Worm (Caenorhabditis elegans): ENCODE measurements around the gene nhr-241.

Gene nhr-241

DNA sequence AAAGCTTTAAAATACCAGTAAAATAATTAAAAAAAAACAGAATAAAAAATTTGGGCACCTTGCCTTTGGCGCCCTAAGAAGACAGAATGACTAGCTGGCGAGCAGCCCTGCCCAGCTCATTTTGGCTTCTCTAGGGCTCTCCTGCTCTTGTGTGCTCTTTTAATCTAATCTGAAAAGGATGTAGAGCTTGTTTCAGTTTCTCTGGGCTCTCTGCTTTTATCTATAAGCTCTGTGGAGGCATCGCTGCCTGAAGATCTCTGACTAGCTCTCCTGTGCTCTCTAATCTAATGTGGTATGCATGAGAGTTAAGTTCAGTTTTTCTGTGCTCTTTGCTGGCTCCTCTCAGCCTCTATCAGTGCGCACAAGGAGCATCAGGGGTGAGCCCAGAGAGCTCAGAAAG, 26.6 kb downstream of the nhr-241 start:
- TF ChIP-seq ceh-28 (tag; optimal IDR thresholded peaks at IDR 0.05), result no peak
- TF ChIP-seq zag-1 (tag; optimal IDR thresholded peaks at IDR 0.05), result no peak
- no peak for TF ChIP-seq ZK546.5 (tag; optimal IDR thresholded peaks at IDR 0.05)
- no peak for TF ChIP-seq pha-4 (tag; optimal IDR thresholded peaks at IDR 0.05)
- TF ChIP-seq ceh-82 (tag; optimal IDR thresholded peaks at IDR 0.05), result no peak
- TF ChIP-seq nhr-28 (tag; optimal IDR thresholded peaks at IDR 0.05), result no peak
- no peak for TF ChIP-seq lsy-12 (tag; optimal IDR thresholded peaks at IDR 0.05)
- TF ChIP-seq nfya-1 (tag; optimal IDR thresholded peaks at IDR 0.05; ENCODE audit: insufficient read depth), result no peak
- no peak for TF ChIP-seq R02D3.7 (tag; optimal IDR thresholded peaks at IDR 0.05)
- no peak for TF ChIP-seq skn-1 (tag; optimal IDR thresholded peaks at IDR 0.05)
- TF ChIP-seq hmg-11 (tag; optimal IDR thresholded peaks at IDR 0.05), result no peak
- no peak for TF ChIP-seq nhr-12 (tag; optimal IDR thresholded peaks at IDR 0.05)
- TF ChIP-seq ztf-4 (tag; optimal IDR thresholded peaks at IDR 0.05), result no peak
- no peak for TF ChIP-seq elt-2 (tag; optimal IDR thresholded peaks at IDR 0.05)
- no peak for TF ChIP-seq lin-39 (tag; optimal IDR thresholded peaks at IDR 0.05)
- TF ChIP-seq unc-39 (tag; optimal IDR thresholded peaks at IDR 0.05), result no peak
- TF ChIP-seq nhr-237 (tag; optimal IDR thresholded peaks at IDR 0.05), result no peak

DNA sequence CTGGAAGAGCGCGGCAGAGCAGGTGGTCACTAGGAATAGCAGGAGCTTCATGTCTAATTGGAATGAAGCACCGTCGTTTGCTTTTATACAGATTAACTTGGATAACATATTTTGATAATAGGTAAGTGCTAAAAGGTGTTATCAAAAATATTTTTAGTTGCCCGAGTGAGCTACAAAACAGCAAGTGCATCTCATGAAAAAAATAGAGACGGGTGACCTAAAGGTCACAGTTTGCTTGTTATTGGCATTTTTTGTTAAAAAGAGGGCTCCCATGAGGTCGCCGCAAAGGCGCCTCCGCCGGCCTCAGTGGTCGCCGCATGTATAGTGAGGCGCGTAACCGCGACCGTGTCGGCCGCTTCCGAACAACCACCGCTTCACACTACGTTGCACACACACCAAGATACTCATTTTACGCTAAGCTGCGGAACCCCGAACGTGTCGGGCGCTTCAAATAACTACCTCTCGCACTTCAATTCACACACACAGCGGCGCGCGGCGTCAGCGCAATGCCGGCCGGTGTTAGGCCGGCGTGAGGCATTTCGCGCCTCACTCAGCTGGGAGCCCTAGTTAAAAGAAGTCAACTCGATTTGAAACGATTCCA, 30.2 kb downstream of the nhr-241 start, which contains the start of gene asp-19:
Gene asp-19, minus strand, starts transcription at position 51 of the 601 bp plus-strand sequence.
- TF ChIP-seq elt-1 (tag; optimal IDR thresholded peaks at IDR 0.05) (no peak), sea-2 (GFP tag; optimal IDR thresholded peaks at IDR 0.05) (no peak), elt-3 (tag; optimal IDR thresholded peaks at IDR 0.05) (no peak), ztf-4 (tag; optimal IDR thresholded peaks at IDR 0.05) (no peak), nhr-12 (tag; optimal IDR thresholded peaks at IDR 0.05) (no peak), fkh-2 (tag; optimal IDR thresholded peaks at IDR 0.05) (no peak), nhr-76 (tag; optimal IDR thresholded peaks at IDR 0.05) (no peak), unc-39 (tag; optimal IDR thresholded peaks at IDR 0.05) (no peak), elt-2 (tag; optimal IDR thresholded peaks at IDR 0.05) (no peak), lsy-12 (tag; optimal IDR thresholded peaks at IDR 0.05) (no peak), mdl-1 (tag; optimal IDR thresholded peaks at IDR 0.05) (no peak), nhr-67 (tag; optimal IDR thresholded peaks at IDR 0.05) (no peak), egl-27 (tag; optimal IDR thresholded peaks at IDR 0.05) (no peak), skn-1 (tag; optimal IDR thresholded peaks at IDR 0.05) (no peak), ceh-9 (tag; optimal IDR thresholded peaks at IDR 0.05) (no peak)

DNA sequence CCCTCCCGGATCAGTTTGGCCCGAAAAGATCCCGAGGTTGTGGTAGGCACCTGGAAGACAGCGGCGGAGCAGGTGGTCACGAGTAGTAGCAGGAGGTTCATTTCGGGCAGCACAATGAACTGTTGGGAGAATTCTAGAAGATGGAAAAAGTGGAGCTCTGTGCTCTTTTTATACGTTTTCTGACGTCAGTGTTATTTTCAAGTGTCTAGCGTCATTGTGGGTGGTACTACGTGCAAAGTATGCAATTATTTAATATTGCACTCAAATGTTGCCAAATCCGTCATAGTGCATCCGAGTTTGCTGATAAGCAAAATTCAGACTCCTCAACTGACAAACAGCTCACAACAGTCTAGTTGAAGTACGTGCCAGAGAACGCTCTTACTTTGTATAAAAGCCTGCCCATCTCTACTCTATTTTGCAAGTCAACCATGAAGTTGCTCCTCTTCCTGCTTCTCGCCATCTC, 32.4 kb downstream of the nhr-241 start, which contains the start of the genes asp-18 and scl-19:
Gene asp-18, minus strand, starts transcription at position 101 of the 463 bp plus-strand sequence.
Gene scl-19, plus strand, starts transcription at position 413 of the 463 bp plus-strand sequence.
- TF ChIP-seq sea-2 (GFP tag; optimal IDR thresholded peaks at IDR 0.05), result no peak
- TF ChIP-seq ama-1 (optimal IDR thresholded peaks at IDR 0.05), result no peak
- no peak for TF ChIP-seq nfya-1 (tag; optimal IDR thresholded peaks at IDR 0.05; ENCODE audit: insufficient read depth)
- TF ChIP-seq R02D3.7 (tag; optimal IDR thresholded peaks at IDR 0.05), result no peak
- TF ChIP-seq nhr-25 (tag; optimal IDR thresholded peaks at IDR 0.05), result no peak
- TF ChIP-seq elt-2 (tag; optimal IDR thresholded peaks at IDR 0.05), result no peak
- TF ChIP-seq zag-1 (tag; optimal IDR thresholded peaks at IDR 0.05), result no peak
- TF ChIP-seq pha-4 (tag; optimal IDR thresholded peaks at IDR 0.05), result no peak
- TF ChIP-seq mml-1 (tag; optimal IDR thresholded peaks at IDR 0.05), result no peak
- TF ChIP-seq ceh-16 (tag; optimal IDR thresholded peaks at IDR 0.05), result no peak
- TF ChIP-seq nhr-23 (tag; optimal IDR thresholded peaks at IDR 0.05), result no peak
- no peak for TF ChIP-seq daf-12 (tag; optimal IDR thresholded peaks at IDR 0.05)
- no peak for TF ChIP-seq nhr-11 (tag; optimal IDR thresholded peaks at IDR 0.05)
- TF ChIP-seq mdl-1 (tag; optimal IDR thresholded peaks at IDR 0.05), result no peak

DNA sequence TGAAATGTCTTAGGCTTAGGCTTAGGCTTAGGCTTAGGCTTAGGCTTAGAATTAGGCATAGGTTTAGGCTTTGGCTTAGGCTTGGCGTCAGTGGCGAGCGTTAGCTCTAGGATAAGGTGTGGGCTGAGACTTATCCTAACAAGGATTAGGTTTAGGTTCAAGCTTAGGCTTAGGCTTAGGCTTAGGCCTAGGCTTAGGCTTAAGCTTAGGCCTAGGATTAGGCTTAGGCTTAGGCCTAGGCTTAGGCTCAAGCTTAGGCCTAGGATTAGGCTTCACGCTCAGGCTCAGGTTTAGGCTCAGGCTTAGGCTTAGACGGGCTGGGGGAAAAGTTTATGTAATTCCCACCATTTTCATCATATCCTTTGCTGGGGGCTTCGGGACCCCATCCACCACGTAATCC, 34.7 kb downstream of the nhr-241 start:
- TF ChIP-seq mml-1 (tag; optimal IDR thresholded peaks at IDR 0.05) (no peak), nhr-77 (tag; optimal IDR thresholded peaks at IDR 0.05) (no peak), ceh-28 (tag; optimal IDR thresholded peaks at IDR 0.05) (no peak)

DNA sequence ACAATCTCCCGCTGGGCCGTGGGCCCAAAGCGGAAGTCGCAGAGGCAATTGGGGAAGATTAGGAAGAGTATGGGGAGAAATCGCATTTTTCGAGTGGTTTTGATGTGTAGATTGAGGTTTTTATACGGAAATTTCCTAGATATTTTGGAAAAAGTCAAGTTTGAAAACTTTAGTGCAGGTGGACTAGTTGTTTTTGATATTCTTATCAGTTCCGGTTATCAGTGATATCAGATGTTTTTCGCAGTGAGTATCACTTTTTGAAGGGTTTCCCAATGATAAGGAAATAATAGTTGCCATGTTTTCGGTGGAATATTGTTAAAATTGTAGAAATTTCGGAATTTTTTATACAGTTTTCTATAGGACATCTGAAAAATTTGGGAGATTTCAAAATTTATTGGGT, 35.1 kb downstream of the nhr-241 start, which contains the start of gene scl-20:
Gene scl-20, minus strand, starts transcription at position 101 of the 400 bp plus-strand sequence.
- no peak for TF ChIP-seq fkh-2 (tag; optimal IDR thresholded peaks at IDR 0.05)
- no peak for TF ChIP-seq aly-2 (tag; optimal IDR thresholded peaks at IDR 0.05)
- TF ChIP-seq nhr-237 (tag; optimal IDR thresholded peaks at IDR 0.05), result no peak
- TF ChIP-seq ztf-4 (tag; optimal IDR thresholded peaks at IDR 0.05), result no peak
- no peak for TF ChIP-seq egl-27 (tag; optimal IDR thresholded peaks at IDR 0.05)
- TF ChIP-seq nhr-23 (tag; optimal IDR thresholded peaks at IDR 0.05), result no peak
- TF ChIP-seq elt-1 (tag; optimal IDR thresholded peaks at IDR 0.05), result no peak
- TF ChIP-seq egl-5 (tag; optimal IDR thresholded peaks at IDR 0.05), result no peak
- no peak for TF ChIP-seq ZK546.5 (tag; optimal IDR thresholded peaks at IDR 0.05)
- TF ChIP-seq nhr-12 (tag; optimal IDR thresholded peaks at IDR 0.05), result no peak
- TF ChIP-seq nhr-77 (tag; optimal IDR thresholded peaks at IDR 0.05), result no peak
- TF ChIP-seq skn-1 (tag; optimal IDR thresholded peaks at IDR 0.05), result no peak
- no peak for TF ChIP-seq nhr-28 (tag; optimal IDR thresholded peaks at IDR 0.05)
- TF ChIP-seq pqm-1 (tag; optimal IDR thresholded peaks at IDR 0.05), result no peak
- no peak for TF ChIP-seq lin-39 (tag; optimal IDR thresholded peaks at IDR 0.05)
- no peak for TF ChIP-seq fos-1 (tag; optimal IDR thresholded peaks at IDR 0.05)
- TF ChIP-seq daf-12 (tag; optimal IDR thresholded peaks at IDR 0.05), result no peak
- no peak for TF ChIP-seq nhr-25 (tag; optimal IDR thresholded peaks at IDR 0.05)
- TF ChIP-seq unc-39 (tag; optimal IDR thresholded peaks at IDR 0.05), result no peak

All from whole organism, L3 larva.